Worm (Caenorhabditis elegans) whole organism, L4/young adult: Measurements from ENCODE around the gene F35E12.10.

Experiments
- dao-5 ChIP-seq: sonication (generic microtip); optimal IDR thresholded peaks from 2 replicates; lab custom pipeline; 2016; ENCODE audit warnings: missing genotype, missing genetic modification characterization, moderate library complexity, missing compliant biosample characterization
- him-1 ChIP-seq: sonication (generic microtip); optimal IDR thresholded peaks from 2 replicates; lab custom pipeline; 2016; ENCODE audit warnings: missing genotype, missing genetic modification reagents, missing genetic modification characterization, missing compliant biosample characterization

- TF ChIP-seq him-1, result no peak
- no peak for TF ChIP-seq dao-5
Observed at ce11 chrV:13771209-13771608, 22.7 kb upstream of the F35E12.10 start, which contains the start of gene F20G2.5.
